Fruit fly (Drosophila melanogaster): Measurements from ENCODE around the gene Alg10.

Alg10 gene

DNA sequence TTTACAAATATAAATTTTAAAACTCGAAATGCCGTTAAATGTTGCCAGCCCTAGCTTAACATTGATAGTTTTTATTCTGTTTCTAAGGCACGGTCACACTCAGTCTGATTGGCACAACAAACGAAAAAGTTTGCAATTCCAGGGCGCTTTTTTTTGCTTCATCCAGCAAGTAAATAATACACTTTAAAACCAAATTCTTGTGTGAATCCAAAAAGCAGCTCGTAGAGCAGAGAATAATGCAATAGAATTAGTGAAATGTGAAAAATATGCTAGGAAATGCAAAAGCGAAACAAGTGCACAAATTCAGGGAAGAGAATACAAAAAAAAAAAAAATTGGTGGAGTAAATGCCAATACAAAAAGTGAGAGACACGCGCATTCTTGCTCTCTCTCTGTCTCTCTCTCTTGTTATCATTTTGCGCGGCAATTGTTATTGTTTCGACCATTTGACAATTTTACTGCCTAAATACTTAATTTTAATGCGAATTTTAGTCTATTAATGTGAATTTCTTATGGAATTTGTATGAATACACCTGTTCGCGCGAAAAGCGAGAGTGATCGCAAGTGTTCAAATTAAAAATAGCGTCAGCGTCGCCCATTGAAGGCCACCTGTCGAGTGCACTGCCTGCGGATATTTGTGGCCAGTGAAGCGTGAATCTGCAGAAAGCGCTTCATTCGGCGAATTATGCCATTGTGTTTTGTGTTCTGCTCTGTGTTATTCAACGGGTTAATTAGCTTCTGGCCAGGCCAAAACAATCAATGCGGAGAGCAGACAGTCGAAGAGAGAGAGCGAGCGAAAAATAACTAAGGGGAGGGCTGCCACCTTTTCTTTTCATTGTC lies 49.9 kb downstream of the Alg10 start, which contains the start of gene CG42671 (continued):
- no peak for TF ChIP-seq Abd-B (GFP tag; optimal IDR thresholded peaks at IDR 0.05)
- no peak for TF ChIP-seq CG7556 (GFP tag; optimal IDR thresholded peaks at IDR 0.05)
- TF ChIP-seq Chrac-16 (GFP tag; optimal IDR thresholded peaks at IDR 0.05) = no peak
- no peak for TF ChIP-seq tap (tag; optimal IDR thresholded peaks at IDR 0.05)
- TF ChIP-seq nom (GFP tag; optimal IDR thresholded peaks at IDR 0.05) = peak; percentile 69
- no peak for TF ChIP-seq wor (GFP tag; IDR thresholded peaks at IDR 0.05)
- no peak for TF ChIP-seq Eip74EF (GFP tag; optimal IDR thresholded peaks at IDR 0.05)
- TF ChIP-seq CG18599 (GFP tag; optimal IDR thresholded peaks at IDR 0.05) = no peak
- 0 out of 2 replicates have a peak, but pooled peaks have one; percentile 18 for TF ChIP-seq hbn (GFP tag; IDR thresholded peaks at IDR 0.05; ENCODE audit: partially characterized antibody)
- no peak for TF ChIP-seq Meics (GFP tag; optimal IDR thresholded peaks at IDR 0.05)
- no peak for TF ChIP-seq az2 (GFP tag; optimal IDR thresholded peaks at IDR 0.05)
- TF ChIP-seq CG42726 (GFP tag; IDR thresholded peaks at IDR 0.05; ENCODE audit: partially characterized antibody) = no peak
- peak; percentile 30 for TF ChIP-seq gem (tag; optimal IDR thresholded peaks at IDR 0.05)
- TF ChIP-seq unpg (GFP tag; optimal IDR thresholded peaks at IDR 0.05) = peak; percentile 7
- TF ChIP-seq fu2 (GFP tag; optimal IDR thresholded peaks at IDR 0.05) = no peak
- TF ChIP-seq CG8281 (tag; optimal IDR thresholded peaks at IDR 0.05) = no peak
- TF ChIP-seq pita (GFP tag; optimal IDR thresholded peaks at IDR 0.05) = no peak
- TF ChIP-seq CG17568 (GFP tag; optimal IDR thresholded peaks at IDR 0.05) = no peak
- no peak for TF ChIP-seq zen2 (GFP tag; IDR thresholded peaks at IDR 0.05; ENCODE audit: partially characterized antibody)
- TF ChIP-seq bsh (GFP tag; optimal IDR thresholded peaks at IDR 0.05) = peak in 1 of 2 experiments; percentile 44
- TF ChIP-seq esg (GFP tag; conservative IDR thresholded peaks at IDR 0.05) = no peak
- no peak for TF ChIP-seq HLHmδ (GFP tag; optimal IDR thresholded peaks at IDR 0.05)
- TF ChIP-seq CG16863 (GFP tag; optimal IDR thresholded peaks at IDR 0.05) = no peak
- TF ChIP-seq B-H2 (GFP tag; optimal IDR thresholded peaks at IDR 0.05) = peak; percentile 40
- peak; percentile 35 for TF ChIP-seq D19A (tag; optimal IDR thresholded peaks at IDR 0.05)
- TF ChIP-seq Dad (GFP tag; optimal IDR thresholded peaks at IDR 0.05) = no peak
- TF ChIP-seq Trl (optimal IDR thresholded peaks at IDR 0.05) = peak; percentile 70 to 94
- no peak for TF ChIP-seq Trl (GFP tag; optimal IDR thresholded peaks at IDR 0.05)
- no peak; the same call in 1 of the 2 replicates for TF ChIP-seq slbo (GFP tag; IDR thresholded peaks at IDR 0.05)
- no peak for TF ChIP-seq CG10462 (GFP tag; optimal IDR thresholded peaks at IDR 0.05)
- TF ChIP-seq crp (GFP tag; optimal IDR thresholded peaks at IDR 0.05) = no peak
- TF ChIP-seq HLH4C (GFP tag; IDR thresholded peaks at IDR 0.05; ENCODE audit: partially characterized antibody) = no peak
- TF ChIP-seq emc (GFP tag; optimal IDR thresholded peaks at IDR 0.05) = no peak
- no peak for TF ChIP-seq CG6791 (GFP tag; IDR thresholded peaks at IDR 0.05; ENCODE audit: partially characterized antibody)
- peak in 1 of 2 experiments; percentile 95 for TF ChIP-seq Pdp1 (GFP tag; optimal IDR thresholded peaks at IDR 0.05)
- TF ChIP-seq CG6175 (GFP tag; IDR thresholded peaks at IDR 0.05) = no peak
- peak; percentile 10 for TF ChIP-seq gsb-n (tag; optimal IDR thresholded peaks at IDR 0.05)
- no peak for TF ChIP-seq CG15601 (tag; optimal IDR thresholded peaks at IDR 0.05)
- TF ChIP-seq CG1602 (GFP tag; optimal IDR thresholded peaks at IDR 0.05) = no peak
- no peak for TF ChIP-seq CG11093 (GFP tag; IDR thresholded peaks at IDR 0.05)
- TF ChIP-seq seq (GFP tag; IDR thresholded peaks at IDR 0.05) = no peak
- no peak for TF ChIP-seq ken (GFP tag; IDR thresholded peaks at IDR 0.05)
- no peak for TF ChIP-seq B-H1 (GFP tag; IDR thresholded peaks at IDR 0.05)
- TF ChIP-seq hb (GFP tag; IDR thresholded peaks at IDR 0.05; ENCODE audit: partially characterized antibody) = no peak
- TF ChIP-seq CG30431 (GFP tag; optimal IDR thresholded peaks at IDR 0.05) = no peak
- no peak for TF ChIP-seq Stat92E (GFP tag; optimal IDR thresholded peaks at IDR 0.05)
- no peak for TF ChIP-seq cg (GFP tag; optimal IDR thresholded peaks at IDR 0.05)

Measured in whole organism, embryonic.